Worm (Caenorhabditis elegans) whole organism, dauer: ENCODE data around the gene R07E5.4.

ENCODE experiments used
- unc-62 ChIP-seq: sonication (generic microtip); optimal IDR thresholded peaks from 2 replicates; lab custom pipeline; 2017; ENCODE audit warnings: missing biosample characterization, missing genetic modification reagents, missing genetic modification characterization

The R07E5.4 gene

DNA sequence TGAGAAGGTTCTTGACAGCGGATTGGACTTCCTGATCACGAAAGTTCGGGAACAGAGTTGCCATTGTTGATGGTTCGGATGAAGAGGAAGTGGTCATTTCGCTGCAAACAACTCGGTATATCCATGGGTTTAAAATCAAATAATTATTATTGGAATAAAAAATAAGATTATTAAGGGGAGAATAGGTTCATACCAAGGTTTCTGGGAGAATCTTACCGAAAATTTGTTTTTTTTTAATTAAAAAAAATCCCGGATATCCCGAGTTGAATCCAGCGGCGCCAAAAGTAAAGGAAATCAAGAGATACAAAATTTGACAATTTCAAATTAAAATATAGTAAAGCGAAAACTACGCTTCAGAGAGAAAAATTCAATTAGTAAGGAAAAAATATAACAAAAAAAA lies 23.4 kb downstream of the R07E5.4 start, which contains the start of the genes R07E5.19 and pdcd-2:
Gene R07E5.19, minus strand, starts transcription at position 101 of the 400 bp plus-strand sequence.
Gene pdcd-2, minus strand, starts transcription at position 102 of the 400 bp plus-strand sequence.
- no peak for TF ChIP-seq unc-62 (GFP tag; lab: Kevin White, UChicago)

DNA sequence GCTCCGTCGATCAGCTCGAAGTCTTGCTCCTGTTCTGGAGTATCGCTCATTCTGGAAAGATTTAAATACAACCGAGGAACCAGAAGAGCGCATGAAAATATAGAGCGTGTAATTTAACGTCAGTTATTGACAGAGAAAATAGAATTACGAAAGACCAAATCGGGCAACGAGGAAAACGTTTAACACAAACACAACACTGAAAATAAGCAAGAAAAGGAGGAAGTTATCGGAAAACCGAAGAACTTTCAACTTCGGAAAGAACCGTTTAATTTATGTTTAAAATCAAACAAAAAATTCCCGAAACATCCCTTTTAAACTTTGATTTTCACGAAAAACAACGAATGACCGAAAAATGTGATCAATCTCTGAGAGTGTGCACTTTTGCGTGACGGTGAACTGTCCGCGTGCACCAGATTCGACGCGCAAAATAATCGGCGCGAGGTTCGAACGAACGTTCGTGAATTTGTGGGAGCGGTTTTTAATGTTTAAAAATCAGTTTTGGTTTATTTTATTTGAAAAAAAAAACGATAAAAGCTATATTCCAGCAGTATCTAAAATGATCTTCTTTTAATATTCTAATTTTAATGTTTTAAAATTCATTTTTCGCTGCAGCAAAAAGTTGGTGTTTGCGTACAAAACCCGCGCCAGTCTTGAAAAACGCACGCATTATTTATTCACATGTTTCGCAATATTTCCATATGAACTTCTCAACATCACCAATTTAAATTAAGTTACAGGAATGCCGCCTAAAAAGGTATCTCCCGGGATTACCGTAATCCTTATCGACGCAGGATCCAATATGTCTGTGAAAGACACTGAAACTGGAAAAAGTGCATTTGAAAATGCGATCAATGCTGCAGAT lies 24.8 kb downstream of the R07E5.4 start, which contains the start of the genes R07E5.7 and cku-80:
Gene R07E5.7, minus strand, starts transcription at position 51 of the 862 bp plus-strand sequence.
Gene cku-80, plus strand, starts transcription at position 732 of the 862 bp plus-strand sequence.
- TF ChIP-seq unc-62 (GFP tag; lab: Kevin White, UChicago): no peak

DNA sequence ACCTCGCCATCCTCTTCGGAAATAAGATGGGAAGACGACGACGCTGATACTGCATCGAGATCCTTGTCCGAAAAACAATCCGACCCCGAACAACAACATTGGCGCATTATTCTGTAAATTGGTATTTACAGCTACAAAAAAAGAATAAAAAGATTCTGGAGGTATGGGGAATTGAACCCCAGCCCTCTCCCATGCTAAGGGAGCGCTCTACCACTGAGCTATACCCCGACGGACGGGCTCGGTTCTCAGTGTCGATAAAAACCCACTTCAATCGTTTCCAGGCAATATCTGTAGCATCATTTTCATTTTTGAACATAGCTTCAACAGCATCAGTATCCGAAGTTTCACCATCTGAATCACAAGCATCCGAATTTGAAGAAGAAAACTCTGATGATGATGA lies 34.2 kb downstream of the R07E5.4 start:
- no peak for TF ChIP-seq unc-62 (GFP tag; lab: Kevin White, UChicago)

DNA sequence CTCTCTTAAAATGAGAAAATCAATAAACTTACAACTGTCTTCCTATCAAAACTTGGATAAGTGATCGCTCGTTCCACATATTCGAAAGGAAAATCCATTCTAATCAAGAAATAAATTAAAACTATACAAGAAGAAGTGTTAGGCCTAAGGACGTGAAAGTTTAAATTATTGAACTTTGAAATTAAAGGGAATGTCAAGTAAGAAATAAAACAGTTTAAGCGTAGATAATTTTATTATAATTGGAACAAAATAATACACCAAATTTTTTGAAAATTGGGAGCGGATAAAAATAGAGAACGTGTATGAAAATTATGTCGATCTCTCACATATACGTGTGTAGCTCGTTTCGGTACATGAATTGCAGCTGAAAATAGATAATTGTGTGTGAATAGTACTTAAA lies 34.8 kb downstream of the R07E5.4 start, which contains the start of gene C28A5.6:
Gene C28A5.6, minus strand, starts transcription at position 101 of the 400 bp plus-strand sequence.
- TF ChIP-seq unc-62 (GFP tag; lab: Kevin White, UChicago): no peak

DNA sequence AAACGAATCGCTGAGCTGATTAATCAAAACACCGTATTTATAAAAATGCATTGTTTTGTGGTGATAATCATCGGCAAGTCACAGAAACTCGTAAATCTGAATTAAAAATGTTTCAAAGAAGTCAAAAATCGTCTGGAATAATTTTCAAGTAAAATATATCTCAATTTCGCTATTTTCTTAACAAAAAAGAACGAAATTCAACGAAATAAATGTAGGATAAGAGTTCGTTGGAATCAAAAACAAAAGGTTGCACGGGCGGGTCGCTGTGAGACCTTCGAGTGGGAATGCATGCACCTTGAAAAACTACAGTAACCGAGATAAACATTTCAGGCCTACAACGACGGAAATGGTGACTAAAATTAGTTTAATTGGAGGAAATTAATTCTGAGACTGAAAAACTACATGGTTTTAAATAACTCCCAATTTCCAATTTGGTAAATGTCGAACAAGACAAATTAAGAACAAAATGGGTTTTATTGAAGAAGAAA lies 39.7 kb downstream of the R07E5.4 start, which contains the start of gene C28A5.1:
Gene C28A5.1, minus strand, starts transcription at position 51 of the 488 bp plus-strand sequence.
- no peak for TF ChIP-seq unc-62 (GFP tag; lab: Kevin White, UChicago)

DNA sequence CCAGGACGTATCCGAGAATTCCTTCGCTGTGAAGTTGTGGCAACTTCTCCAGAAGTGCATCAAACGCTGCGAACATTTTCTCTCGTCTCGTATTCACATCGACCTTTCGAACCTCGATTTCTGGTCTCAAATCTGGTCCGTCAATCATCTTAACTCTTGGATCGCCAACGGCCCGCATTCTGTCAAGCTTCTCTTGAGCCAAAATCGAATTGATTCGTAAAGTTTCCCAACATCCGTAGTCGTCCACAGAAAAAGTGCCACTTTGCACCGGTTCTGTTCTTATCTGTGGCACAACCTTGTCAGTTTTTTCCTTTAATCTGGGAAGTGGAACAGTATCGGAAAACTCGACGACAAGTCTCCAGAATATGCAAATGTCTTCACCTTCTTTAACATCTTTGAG lies 40.7 kb downstream of the R07E5.4 start:
- no peak for TF ChIP-seq unc-62 (GFP tag; lab: Kevin White, UChicago)

DNA sequence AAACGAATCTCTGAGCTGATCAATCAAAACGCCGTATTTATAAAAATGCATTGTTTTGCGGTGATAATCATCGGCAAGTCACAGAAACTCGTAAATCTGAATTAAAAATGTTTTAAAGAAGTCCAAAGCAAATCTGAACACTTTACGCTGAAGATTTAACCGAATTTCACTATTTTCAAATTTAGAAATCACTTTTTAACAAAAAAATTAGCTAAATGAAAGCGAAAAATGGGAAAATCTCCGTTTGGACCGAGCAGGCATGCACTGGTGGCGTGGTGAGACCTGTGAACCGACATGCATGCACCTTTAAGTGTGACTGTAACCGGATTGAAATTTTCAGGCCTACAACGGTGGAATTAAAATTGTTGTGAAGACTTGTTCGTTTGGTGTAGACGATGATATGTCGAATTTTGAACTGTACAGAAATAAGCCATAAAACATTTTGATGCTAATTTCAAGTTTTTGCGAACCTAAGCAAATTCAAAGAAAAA lies 44.9 kb downstream of the R07E5.4 start, which contains the start of gene C28A5.2:
Gene C28A5.2, minus strand, starts transcription at position 51 of the 491 bp plus-strand sequence.
- no peak for TF ChIP-seq unc-62 (GFP tag; lab: Kevin White, UChicago)

DNA sequence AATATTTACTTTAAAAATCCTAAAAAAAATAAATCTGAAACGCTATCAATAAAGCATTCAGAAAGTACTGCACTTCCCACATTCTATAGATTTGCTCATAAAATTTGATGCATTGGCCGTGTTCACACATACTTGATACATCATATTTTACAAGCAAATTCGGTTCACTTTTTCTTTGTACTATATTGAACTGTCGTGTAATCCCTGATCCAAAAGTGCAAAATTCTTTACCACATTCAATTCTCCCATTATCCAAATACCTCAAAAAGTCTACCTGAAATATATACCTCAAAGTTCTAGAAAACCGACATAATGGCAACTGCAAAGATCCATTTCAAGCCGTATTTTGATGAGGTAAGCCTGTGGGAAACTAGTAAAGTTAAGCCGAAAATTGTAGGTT lies 47.2 kb downstream of the R07E5.4 start, which contains the start of gene nex-3:
Gene nex-3, plus strand, starts transcription at position 301 of the 400 bp plus-strand sequence.
- no peak for TF ChIP-seq unc-62 (GFP tag; lab: Kevin White, UChicago)

DNA sequence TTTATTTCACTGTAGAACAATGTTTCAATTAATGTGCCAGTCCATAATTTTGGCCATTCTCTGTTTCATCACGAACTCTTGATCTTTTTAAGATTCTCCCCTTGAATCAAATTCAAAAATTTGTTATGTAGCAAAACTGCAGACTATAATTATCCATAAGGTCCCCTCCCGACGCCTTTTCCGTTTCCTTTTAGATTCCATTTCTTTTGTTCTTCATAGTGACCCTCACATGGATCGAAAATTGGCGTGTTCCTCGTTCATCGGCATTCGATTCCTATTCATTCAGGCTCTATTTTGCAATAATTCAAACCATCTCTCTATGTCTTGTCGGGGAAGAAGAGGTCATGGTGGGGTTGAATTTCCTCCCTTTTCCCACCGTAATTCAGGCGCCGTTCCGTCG lies 49.9 kb downstream of the R07E5.4 start:
- TF ChIP-seq unc-62 (GFP tag; lab: Kevin White, UChicago): no peak
